Worm (Caenorhabditis elegans): ENCODE results near the gene ZK829.7.

ZK829.7 gene

ce11 chrIV:11913295-11913940, 47.9 kb downstream of the ZK829.7 start:
- TF ChIP-seq lin-32 (GFP tag; optimal IDR thresholded peaks at IDR 0.05) (no peak), ham-2 (GFP tag; optimal IDR thresholded peaks at IDR 0.05) (no peak), nhr-28 (tag; optimal IDR thresholded peaks at IDR 0.05) (no peak), snpc-4 (tag; optimal IDR thresholded peaks at IDR 0.05) (no peak)

ce11 chrIV:11911723-11912122, 49.6 kb downstream of the ZK829.7 start, which contains the start of gene VZK822L.2:
VZK822L.2 (plus strand) TSS chrIV:11912023.
- TF ChIP-seq sem-2 (GFP tag; optimal IDR thresholded peaks at IDR 0.05) (no peak), nhr-2 (tag; optimal IDR thresholded peaks at IDR 0.05) (no peak), nhr-12 (tag; optimal IDR thresholded peaks at IDR 0.05) (no peak), ceh-43 (GFP tag; optimal IDR thresholded peaks at IDR 0.05) (no peak), unc-39 (tag; optimal IDR thresholded peaks at IDR 0.05) (no peak), unc-120 (tag; optimal IDR thresholded peaks at IDR 0.05; ENCODE audit: poor library complexity, severe bottlenecking) (no peak), nhr-28 (tag; optimal IDR thresholded peaks at IDR 0.05) (no peak), lin-13 (tag; optimal IDR thresholded peaks at IDR 0.05) (no peak), snpc-4 (tag; optimal IDR thresholded peaks at IDR 0.05) (no peak), bed-3 (GFP tag; optimal IDR thresholded peaks at IDR 0.05) (no peak), mep-1 (tag; optimal IDR thresholded peaks at IDR 0.05) (no peak), cnd-1 (tag; optimal IDR thresholded peaks at IDR 0.05) (no peak)

Measured in whole organism, mixed stage, embryonic.